Fruit fly (Drosophila melanogaster) whole organism, embryonic: ENCODE results near the gene slif.
A peak's percentile ranks its signal among the peaks of the same experiment; 100 is the strongest.

Source experiments
- ATbp ChIP-seq: fragments of 200-800 bp; sonication (Bioruptor generic); optimal IDR thresholded peaks from 2 replicates; lab custom pipeline; 2017; ENCODE audit warnings: missing biosample characterization, mild to moderate bottlenecking, missing genetic modification characterization, missing genetic modification reagents
- Atf3 ChIP-seq: fragments of 200-800 bp; sonication (Bioruptor generic); optimal IDR thresholded peaks from 3 replicates; lab custom pipeline; 2016; ENCODE audit warnings: missing biosample characterization, missing genetic modification characterization
- Bdp1 ChIP-seq: fragments of 200-800 bp; sonication (Bioruptor generic); optimal IDR thresholded peaks from 3 replicates; lab custom pipeline; 2016; ENCODE audit warnings: missing biosample characterization, missing genetic modification characterization
- CG12236 ChIP-seq: fragments of 200-800 bp; sonication (Bioruptor generic); optimal IDR thresholded peaks from 2 replicates; lab custom pipeline; 2016; ENCODE audit warnings: missing biosample characterization, missing genetic modification characterization
- CG1529 ChIP-seq: fragments of 200-800 bp; sonication (Bioruptor generic); optimal IDR thresholded peaks from 3 replicates; lab custom pipeline; 2018; ENCODE audit warnings: missing biosample characterization, missing genetic modification characterization
- CG17186 ChIP-seq: fragments of 200-800 bp; sonication (Bioruptor generic); optimal IDR thresholded peaks from 3 replicates; lab custom pipeline; 2017; ENCODE audit warnings: missing biosample characterization, missing genetic modification reagents, missing genetic modification characterization
- CG17612 ChIP-seq: fragments of 200-800 bp; sonication (Bioruptor generic); IDR thresholded peaks from 2 replicates; pipeline ENCODE4 v1.3.6; 2022; ENCODE audit warnings: missing biosample characterization, missing genetic modification characterization
- CG2202 ChIP-seq: fragments of 200-800 bp; sonication (Bioruptor generic); optimal IDR thresholded peaks from 2 replicates; lab custom pipeline; 2018; ENCODE audit warnings: missing biosample characterization, mild to moderate bottlenecking, missing genetic modification characterization
- CG2712 ChIP-seq: fragments of 200-800 bp; optimal IDR thresholded peaks from 3 replicates; lab custom pipeline; 2019; ENCODE audit warnings: missing biosample characterization, mild to moderate bottlenecking, missing genetic modification characterization, moderate library complexity
- CG3065 ChIP-seq: fragments of 200-800 bp; sonication (Bioruptor generic); optimal IDR thresholded peaks from 2 replicates; lab custom pipeline; 2016; ENCODE audit warnings: missing biosample characterization, missing genetic modification characterization
- CG31224 ChIP-seq: fragments of 200-800 bp; sonication (Bioruptor generic); IDR thresholded peaks from 2 replicates; pipeline ENCODE4 v1.3.6; 2022; ENCODE audit warnings: missing biosample characterization, missing genetic modification characterization
- CG31441 ChIP-seq: fragments of 200-800 bp; sonication (Bioruptor generic); IDR thresholded peaks from 2 replicates; pipeline ENCODE4 v1.3.6; 2022; ENCODE audit warnings: missing biosample characterization, missing genetic modification characterization
- CG3163 ChIP-seq: fragments of 200-800 bp; sonication (Bioruptor generic); optimal IDR thresholded peaks from 3 replicates; lab custom pipeline; 2016; ENCODE audit warnings: missing biosample characterization, missing genetic modification characterization
- CG3407 ChIP-seq: fragments of 200-800 bp; sonication (Bioruptor generic); optimal IDR thresholded peaks from 2 replicates; lab custom pipeline; 2018; ENCODE audit warnings: missing biosample characterization, mild to moderate bottlenecking, missing genetic modification characterization
- CG4282 ChIP-seq: fragments of 200-800 bp; sonication (Bioruptor generic); optimal IDR thresholded peaks from 2 replicates; lab custom pipeline; 2016; ENCODE audit warnings: missing biosample characterization, missing genetic modification characterization
- CG4328 ChIP-seq: fragments of 200-800 bp; sonication (Bioruptor generic); optimal IDR thresholded peaks from 3 replicates; lab custom pipeline; 2017; ENCODE audit warnings: missing biosample characterization, missing genetic modification reagents, missing genetic modification characterization
- CG4820 ChIP-seq: fragments of 200-800 bp; sonication (Bioruptor generic); optimal IDR thresholded peaks from 3 replicates; lab custom pipeline; 2016; ENCODE audit warnings: missing biosample characterization, missing genetic modification characterization
- CG6175 ChIP-seq: fragments of 200-800 bp; sonication (Bioruptor generic); IDR thresholded peaks from 3 replicates; pipeline ENCODE4 v1.3.6; 2022; ENCODE audit warnings: missing biosample characterization, missing genetic modification characterization
- CG6654 ChIP-seq: fragments of 200-800 bp; sonication (Bioruptor generic); optimal IDR thresholded peaks from 2 replicates; lab custom pipeline; 2017; ENCODE audit warnings: missing biosample characterization, mild to moderate bottlenecking, missing genetic modification characterization
- CG6765 ChIP-seq: fragments of 200-800 bp; sonication (Bioruptor generic); optimal IDR thresholded peaks from 3 replicates; lab custom pipeline; 2017; ENCODE audit warnings: missing biosample characterization, mild to moderate bottlenecking, missing genetic modification characterization
- CG6854 ChIP-seq: fragments of 200-800 bp; sonication (Bioruptor generic); optimal IDR thresholded peaks from 3 replicates; lab custom pipeline; 2017; ENCODE audit warnings: missing biosample characterization, mild to moderate bottlenecking, missing genetic modification characterization
- CG7745 ChIP-seq: fragments of 200-800 bp; sonication (Bioruptor generic); optimal IDR thresholded peaks from 2 replicates; lab custom pipeline; 2018; ENCODE audit warnings: missing biosample characterization, mild to moderate bottlenecking, missing genetic modification characterization, moderate library complexity
- CG8765 ChIP-seq: fragments of 200-800 bp; sonication (Bioruptor generic); IDR thresholded peaks from 2 replicates; pipeline ENCODE4 v1.3.6; 2022; ENCODE audit warnings: missing biosample characterization, missing genetic modification characterization
- CG9215 ChIP-seq: fragments of 200-800 bp; sonication (Bioruptor generic); IDR thresholded peaks from 2 replicates; pipeline ENCODE4 v1.3.6; 2022; ENCODE audit warnings: missing biosample characterization, missing genetic modification characterization
- CrebB ChIP-seq: fragments of 200-800 bp; sonication (Bioruptor generic); optimal IDR thresholded peaks from 3 replicates; lab custom pipeline; 2018; ENCODE audit warnings: missing biosample characterization, mild to moderate bottlenecking, missing genetic modification characterization
- Deaf1 ChIP-seq: fragments of 200-800 bp; optimal IDR thresholded peaks from 3 replicates; lab custom pipeline; 2019; ENCODE audit warnings: missing biosample characterization, mild to moderate bottlenecking, missing genetic modification characterization, moderate library complexity
- Dip2 ChIP-seq: fragments of 200-800 bp; sonication (Bioruptor generic); IDR thresholded peaks from 2 replicates; pipeline ENCODE4 v1.3.6; 2022; ENCODE audit warnings: missing biosample characterization, missing genetic modification characterization
- Hand ChIP-seq: fragments of 200-800 bp; sonication (Bioruptor generic); optimal IDR thresholded peaks from 2 replicates; lab custom pipeline; 2017; ENCODE audit warnings: mild to moderate bottlenecking, missing biosample characterization, missing genetic modification reagents, missing genetic modification characterization
- Hr51 ChIP-seq, 2 experiments: fragments of 200-800 bp; sonication (Bioruptor generic); optimal IDR thresholded peaks; 2 replicates in 1 of 2; 3 replicates in 1 of 2; lab custom pipeline; 2016 to 2018; ENCODE audit warnings: missing biosample characterization in 2 of 2, missing genetic modification characterization in 2 of 2, mild to moderate bottlenecking in 1 of 2, moderate library complexity in 1 of 2
- Kr ChIP-seq: fragments of 200-800 bp; sonication (Bioruptor generic); optimal IDR thresholded peaks from 2 replicates; lab custom pipeline; 2017; ENCODE audit warnings: missing biosample characterization, mild to moderate bottlenecking, missing genetic modification characterization
- Nf-YC ChIP-seq: fragments of 200-800 bp; optimal IDR thresholded peaks from 3 replicates; lab custom pipeline; 2019; ENCODE audit warnings: missing biosample characterization, mild to moderate bottlenecking, missing genetic modification characterization, moderate library complexity
- PHDP ChIP-seq: fragments of 200-800 bp; sonication (Bioruptor generic); optimal IDR thresholded peaks from 3 replicates; lab custom pipeline; 2018; ENCODE audit warnings: missing biosample characterization, mild to moderate bottlenecking, missing genetic modification characterization, moderate library complexity
- Spps ChIP-seq: fragments of 200-800 bp; sonication (Bioruptor generic); optimal IDR thresholded peaks from 2 replicates; lab custom pipeline; 2018; ENCODE audit warnings: missing biosample characterization, mild to moderate bottlenecking, missing genetic modification characterization
- Sry-δ ChIP-seq: fragments of 200-800 bp; sonication (Bioruptor generic); optimal IDR thresholded peaks from 2 replicates; lab custom pipeline; 2016; ENCODE audit warnings: missing biosample characterization, missing genetic modification characterization
- Vsx1 ChIP-seq: fragments of 200-800 bp; sonication (Bioruptor generic); optimal IDR thresholded peaks from 2 replicates; lab custom pipeline; 2017; ENCODE audit warnings: missing biosample characterization, mild to moderate bottlenecking, missing genetic modification characterization, missing genetic modification reagents
- ash1 ChIP-seq: fragments of 200-800 bp; sonication (Bioruptor generic); optimal IDR thresholded peaks from 2 replicates; lab custom pipeline; 2018; ENCODE audit warnings: missing biosample characterization, mild to moderate bottlenecking, missing genetic modification characterization
- br ChIP-seq: fragments of >200 bp; optimal IDR thresholded peaks from 2 replicates; lab custom pipeline; 2017
- chif ChIP-seq, 2 experiments: fragments of 200-800 bp; sonication (Bioruptor generic); optimal IDR thresholded peaks; 3 replicates each; lab custom pipeline; 2016; ENCODE audit warnings: missing biosample characterization in 2 of 2, missing genetic modification characterization in 2 of 2
- disco-r ChIP-seq: fragments of 200-800 bp; sonication (Bioruptor generic); optimal IDR thresholded peaks from 2 replicates; lab custom pipeline; 2016; ENCODE audit warnings: missing biosample characterization, missing genetic modification characterization
- eve ChIP-seq, 2 experiments: fragments of >200 bp; optimal IDR thresholded peaks; 2 replicates each; lab custom pipeline; 2017; ENCODE audit warnings: missing biosample characterization in 2 of 2, missing genetic modification characterization in 2 of 2
- knrl ChIP-seq: fragments of 200-800 bp; sonication (Bioruptor generic); IDR thresholded peaks from 3 replicates; pipeline ENCODE4 v1.3.6; 2022; ENCODE audit warnings: missing biosample characterization, missing genetic modification characterization; ENCODE audit not compliant: partially characterized antibody
- mld ChIP-seq: fragments of 200-800 bp; sonication (Bioruptor generic); IDR thresholded peaks from 3 replicates; pipeline ENCODE4 v1.3.6; 2022; ENCODE audit warnings: missing biosample characterization, missing genetic modification characterization; ENCODE audit not compliant: partially characterized antibody
- pan ChIP-seq, 4 experiments: fragments of >200 bp in 3 of 4; fragments of 200-800 bp in 1 of 4; sonication (Bioruptor generic) in 1 of 4; optimal IDR thresholded peaks in 3 of 4; IDR thresholded peaks in 1 of 4; 2 replicates each; pipeline versions ENCODE4 v1.3.6 to Lab custom; 2017 to 2022; ENCODE audit warnings: missing biosample characterization in 2 of 4, missing genetic modification characterization in 2 of 4, mixed read lengths in 1 of 4
- pum ChIP-seq: fragments of 200-800 bp; sonication (Bioruptor generic); optimal IDR thresholded peaks from 2 replicates; lab custom pipeline; 2016; ENCODE audit warnings: missing biosample characterization, missing genetic modification characterization
- pzg ChIP-seq: fragments of 200-800 bp; sonication (Bioruptor generic); optimal IDR thresholded peaks from 3 replicates; lab custom pipeline; 2018; ENCODE audit warnings: missing biosample characterization, mild to moderate bottlenecking, missing genetic modification characterization, moderate library complexity
- row ChIP-seq: fragments of 200-800 bp; sonication (Bioruptor generic); IDR thresholded peaks from 3 replicates; pipeline ENCODE4 v1.3.6; 2022; ENCODE audit warnings: missing biosample characterization, missing genetic modification characterization
- slp2 ChIP-seq: fragments of 200-800 bp; sonication (Bioruptor generic); optimal IDR thresholded peaks from 2 replicates; lab custom pipeline; 2016; ENCODE audit warnings: missing biosample characterization, missing genetic modification characterization
- sqz ChIP-seq: fragments of 200-800 bp; sonication (Bioruptor generic); optimal IDR thresholded peaks from 3 replicates; lab custom pipeline; 2018; ENCODE audit warnings: missing biosample characterization, mild to moderate bottlenecking, missing genetic modification characterization
- wdn ChIP-seq: fragments of 200-800 bp; sonication (Bioruptor generic); IDR thresholded peaks from 2 replicates; pipeline ENCODE4 v1.3.6; 2022; ENCODE audit warnings: missing biosample characterization, missing genetic modification characterization
- yki ChIP-seq: fragments of >200 bp; optimal IDR thresholded peaks from 3 replicates; lab custom pipeline; 2018
- zf30C ChIP-seq: fragments of 200-800 bp; sonication (Bioruptor generic); optimal IDR thresholded peaks from 3 replicates; lab custom pipeline; 2018; ENCODE audit warnings: missing biosample characterization, mild to moderate bottlenecking, missing genetic modification characterization
- zfh2 ChIP-seq: fragments of 200-800 bp; sonication (Bioruptor generic); optimal IDR thresholded peaks from 2 replicates; lab custom pipeline; 2016; ENCODE audit warnings: missing biosample characterization, missing genetic modification characterization

Gene slif

DNA sequence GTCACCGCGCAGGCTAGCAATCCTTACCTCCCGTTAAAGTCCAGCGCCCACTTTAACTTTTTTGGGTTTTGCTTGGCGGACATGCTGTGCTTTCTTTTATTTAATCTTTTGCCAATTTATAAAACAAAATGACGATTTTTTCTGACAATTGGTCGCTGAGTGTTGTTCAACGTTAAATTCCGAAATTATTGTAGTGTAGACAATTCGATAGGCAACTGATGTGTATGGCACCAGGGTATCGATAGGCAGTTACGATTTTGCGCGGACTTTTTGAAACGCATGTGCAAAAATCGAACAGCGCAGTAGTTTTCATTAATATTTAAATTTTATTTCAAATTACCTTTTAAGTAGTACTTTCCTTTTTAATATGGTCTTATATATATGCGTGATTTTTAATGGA, 12.8 kb upstream of the slif start, which contains the start of gene EMC4:
Gene EMC4, minus strand, starts transcription at position 174 of the 400 bp plus-strand sequence.
- TF ChIP-seq ATbp (GFP tag; lab: Kevin White, UChicago) = no peak
- TF ChIP-seq PHDP = peak; percentile 15
- TF ChIP-seq CG6765 = no peak
- TF ChIP-seq Vsx1 (GFP tag; lab: Kevin White, UChicago) = no peak
- TF ChIP-seq CG6654 (GFP tag; lab: Kevin White, UChicago) = no peak
- no peak for TF ChIP-seq CrebB (tag; lab: Kevin White, UChicago)
- TF ChIP-seq disco-r (GFP tag; lab: Kevin White, UChicago) = no peak
- no peak for TF ChIP-seq Bdp1
- peak; percentile 4 for TF ChIP-seq CG6854 (GFP tag; lab: Kevin White, UChicago)
- TF ChIP-seq CG4820 (GFP tag; lab: Kevin White, UChicago) = no peak
- TF ChIP-seq CG3407 = no peak
- no peak for TF ChIP-seq CG2202 (tag; lab: Kevin White, UChicago)
- TF ChIP-seq CG6175 (GFP tag; lab: Robert Waterston, UW) = peak; percentile 21; the same call in 1 of the 3 replicates
- TF ChIP-seq slp2 (GFP tag; lab: Kevin White, UChicago) = peak; percentile 2
- TF ChIP-seq CG31441 (GFP tag; lab: Robert Waterston, UW) = no peak
- peak; percentile 62 for TF ChIP-seq zfh2 (GFP tag; lab: Kevin White, UChicago)
- peak; percentile 21 for TF ChIP-seq sqz
- TF ChIP-seq Dip2 (GFP tag; lab: Robert Waterston, UW) = no peak
- no peak for TF ChIP-seq CG4282
- TF ChIP-seq CG4328 (GFP tag; lab: Kevin White, UChicago) = no peak
- TF ChIP-seq pan (optimal IDR thresholded peaks at IDR 0.05; lab: Kevin White, UChicago) = no peak
- TF ChIP-seq pan (GFP tag; optimal IDR thresholded peaks at IDR 0.05 in 1 of 2, IDR thresholded peaks at IDR 0.05 in 1 of 2) = no peak
- peak; percentile 76 for TF ChIP-seq Sry-δ (GFP tag; lab: Kevin White, UChicago)
- no peak for TF ChIP-seq Hand (GFP tag; lab: Kevin White, UChicago)
- no peak for TF ChIP-seq pum (GFP tag; lab: Kevin White, UChicago)
- TF ChIP-seq CG2712 (tag; lab: Kevin White, UChicago) = peak; percentile 36
- TF ChIP-seq CG7745 = no peak
- no peak for TF ChIP-seq mld (GFP tag; lab: Robert Waterston, UW)
- no peak for TF ChIP-seq CG8765 (GFP tag; lab: Robert Waterston, UW)
- no peak for TF ChIP-seq eve (GFP tag; optimal IDR thresholded peaks at IDR 0.05; lab: Kevin White, UChicago)
- TF ChIP-seq Spps (tag; lab: Kevin White, UChicago) = no peak
- no peak for TF ChIP-seq Atf3 (GFP tag; lab: Kevin White, UChicago)
- peak; percentile 22 to 51 for TF ChIP-seq chif (GFP tag; optimal IDR thresholded peaks at IDR 0.05; lab: Kevin White, UChicago)
- TF ChIP-seq row (GFP tag; lab: Robert Waterston, UW) = peak; percentile 30; the same call in 1 of the 3 replicates
- no peak for TF ChIP-seq CG31224
- peak; percentile 83 for TF ChIP-seq pzg (GFP tag; lab: Kevin White, UChicago)
- peak; percentile 39 for TF ChIP-seq CG3163
- TF ChIP-seq CG3065 (GFP tag; lab: Kevin White, UChicago) = no peak
- TF ChIP-seq br (lab: Kevin White, UChicago) = no peak
- TF ChIP-seq zf30C = peak; percentile 64
- TF ChIP-seq wdn = no peak
- no peak for TF ChIP-seq Kr (GFP tag; lab: Kevin White, UChicago)
- peak; percentile 42; the same call in 2 of the 3 replicates for TF ChIP-seq knrl (GFP tag; lab: Robert Waterston, UW)
- TF ChIP-seq Hr51 (GFP tag; optimal IDR thresholded peaks at IDR 0.05; lab: Kevin White, UChicago) = peak; percentile 8 to 47
- no peak for TF ChIP-seq CG1529 (GFP tag; lab: Kevin White, UChicago)
- peak; percentile 48 for TF ChIP-seq CG17186 (GFP tag; lab: Kevin White, UChicago)
- TF ChIP-seq CG9215 = no peak
- peak; percentile 57 for TF ChIP-seq Nf-YC (tag; lab: Kevin White, UChicago)
- TF ChIP-seq yki (lab: Kevin White, UChicago) = no peak
- peak; percentile 11 for TF ChIP-seq Deaf1 (tag; lab: Kevin White, UChicago)
- no peak for TF ChIP-seq ash1 (GFP tag; lab: Kevin White, UChicago)
- TF ChIP-seq CG17612 (GFP tag; lab: Robert Waterston, UW) = no peak
- no peak for TF ChIP-seq CG12236 (GFP tag; lab: Kevin White, UChicago)
